Worm (Caenorhabditis elegans) whole organism, L1 larva: Measurements from ENCODE around the gene R10E9.4.

Source experiments
- F16B12.6 ChIP-seq: fragments of 150-350 bp; optimal IDR thresholded peaks from 2 replicates; lab custom pipeline; 2014; ENCODE audit warnings: missing biosample characterization, missing genetic modification characterization
- aly-2 ChIP-seq: fragments of 150-350 bp; optimal IDR thresholded peaks from 2 replicates; lab custom pipeline; 2014; ENCODE audit warnings: missing biosample characterization, missing genetic modification characterization
- ceh-63 ChIP-seq: fragments of 200-800 bp; sonication (Bioruptor generic); optimal IDR thresholded peaks from 2 replicates; lab custom pipeline; 2018; ENCODE audit warnings: mild to moderate bottlenecking, missing genetic modification characterization, missing compliant biosample characterization
- ceh-82 ChIP-seq, 3 experiments: fragments of 150-350 bp in 1 of 3; sonication (generic microtip) in 2 of 3; optimal IDR thresholded peaks; 2 replicates each; lab custom pipeline; 2014 to 2017; ENCODE audit warnings: missing biosample characterization in 3 of 3, missing genetic modification characterization in 3 of 3
- dpl-1 ChIP-seq, 3 experiments: fragments of 150-350 bp in 2 of 3; sonication (generic microtip) in 1 of 3; optimal IDR thresholded peaks; 2 replicates each; lab custom pipeline; 2014 to 2017; ENCODE audit warnings: missing biosample characterization in 3 of 3, missing genetic modification characterization in 3 of 3, missing genetic modification reagents in 3 of 3
- efl-1 ChIP-seq, 4 experiments: fragments of 150-350 bp; optimal IDR thresholded peaks in 3 of 4; peaks in 1 of 4; 1 replicate in 1 of 4; 2 replicates in 3 of 4; lab custom pipeline; 2014; ENCODE audit warnings: missing biosample characterization in 2 of 4, missing genetic modification characterization in 2 of 4, missing genetic modification reagents in 2 of 4
- efl-3 ChIP-seq: fragments of 200-800 bp; sonication (Bioruptor generic); optimal IDR thresholded peaks from 2 replicates; lab custom pipeline; 2018; ENCODE audit warnings: mild to moderate bottlenecking, missing genetic modification characterization, missing compliant biosample characterization
- egl-27 ChIP-seq, 2 experiments: fragments of 150-350 bp in 1 of 2; sonication (generic microtip); optimal IDR thresholded peaks; 3 replicates each; lab custom pipeline; 2017 to 2018; ENCODE audit warnings: missing biosample characterization in 2 of 2, missing genetic modification characterization in 2 of 2, missing genetic modification reagents in 2 of 2
- fkh-10 ChIP-seq: sonication (generic microtip); optimal IDR thresholded peaks from 2 replicates; lab custom pipeline; 2017; ENCODE audit warnings: missing biosample characterization, missing genetic modification reagents, missing genetic modification characterization
- fkh-4 ChIP-seq: sonication (generic microtip); optimal IDR thresholded peaks from 2 replicates; lab custom pipeline; 2016; ENCODE audit warnings: missing compliant biosample characterization, missing genetic modification characterization, borderline replicate concordance
- grh-1 ChIP-seq: fragments of 200-800 bp; sonication (Bioruptor generic); IDR thresholded peaks from 2 replicates; pipeline ENCODE4 v1.3.6; 2022; ENCODE audit warnings: missing genetic modification reagents, missing genetic modification characterization, missing compliant biosample characterization
- hpl-2 ChIP-seq: fragments of 150-350 bp; optimal IDR thresholded peaks from 2 replicates; lab custom pipeline; 2014; ENCODE audit warnings: missing biosample characterization, missing genetic modification reagents, missing genetic modification characterization
- irx-1 ChIP-seq: sonication (generic microtip); optimal IDR thresholded peaks from 2 replicates; lab custom pipeline; 2016; ENCODE audit warnings: missing genetic modification characterization, missing compliant biosample characterization
- jun-1 ChIP-seq: fragments of 150-350 bp; optimal IDR thresholded peaks from 2 replicates; lab custom pipeline; 2014; ENCODE audit warnings: missing biosample characterization, missing genetic modification reagents, missing genetic modification characterization
- lin-13 ChIP-seq: fragments of 150-350 bp; optimal IDR thresholded peaks from 2 replicates; lab custom pipeline; 2014; ENCODE audit warnings: missing biosample characterization, missing genetic modification reagents, missing genetic modification characterization
- lin-14 ChIP-seq: fragments of 200-800 bp; sonication (Bioruptor generic); optimal IDR thresholded peaks from 2 replicates; lab custom pipeline; 2018; ENCODE audit warnings: mild to moderate bottlenecking, missing genetic modification characterization, moderate library complexity, missing compliant biosample characterization
- lin-15B ChIP-seq: fragments of 150-350 bp; sonication (generic microtip); optimal IDR thresholded peaks from 3 replicates; lab custom pipeline; 2014; ENCODE audit warnings: missing biosample characterization, missing genetic modification characterization
- lin-35 ChIP-seq, 2 experiments: fragments of 150-350 bp; optimal IDR thresholded peaks; 2 replicates each; lab custom pipeline; 2014; ENCODE audit warnings: missing biosample characterization in 2 of 2, missing genetic modification characterization in 2 of 2, missing genetic modification reagents in 2 of 2
- lir-3 ChIP-seq: sonication (generic microtip); optimal IDR thresholded peaks from 2 replicates; lab custom pipeline; 2016; ENCODE audit warnings: mild to moderate bottlenecking, missing genetic modification characterization, moderate library complexity, missing compliant biosample characterization; ENCODE audit not compliant: poor library complexity
- lsy-2 ChIP-seq, 2 experiments: fragments of 150-350 bp; optimal IDR thresholded peaks; 2 replicates each; lab custom pipeline; 2014; ENCODE audit warnings: missing biosample characterization in 2 of 2, missing genetic modification characterization in 2 of 2
- mep-1 ChIP-seq: fragments of 150-350 bp; optimal IDR thresholded peaks from 2 replicates; lab custom pipeline; 2014; ENCODE audit warnings: missing biosample characterization, missing genetic modification characterization
- nhr-12 ChIP-seq: sonication (generic microtip); optimal IDR thresholded peaks from 2 replicates; lab custom pipeline; 2017; ENCODE audit warnings: missing biosample characterization, missing genetic modification characterization
- nhr-20 ChIP-seq: sonication (generic microtip); optimal IDR thresholded peaks from 2 replicates; lab custom pipeline; 2016; ENCODE audit warnings: mild to moderate bottlenecking, missing genetic modification characterization, missing compliant biosample characterization
- nhr-71 ChIP-seq: sonication (generic microtip); optimal IDR thresholded peaks from 2 replicates; lab custom pipeline; 2016; ENCODE audit warnings: mild to moderate bottlenecking, missing genetic modification characterization, moderate library complexity, missing compliant biosample characterization
- nhr-84 ChIP-seq: sonication (generic microtip); optimal IDR thresholded peaks from 2 replicates; lab custom pipeline; 2017; ENCODE audit warnings: missing biosample characterization, missing genetic modification characterization
- nhr-85 ChIP-seq: sonication (generic microtip); peaks from one replicate; lab custom pipeline; 2016; ENCODE audit warnings: missing genetic modification characterization, inconsistent platforms, missing compliant biosample characterization
- nhr-90 ChIP-seq: sonication (generic microtip); optimal IDR thresholded peaks from 2 replicates; lab custom pipeline; 2016; ENCODE audit warnings: mild to moderate bottlenecking, missing genetic modification characterization, missing compliant biosample characterization; ENCODE audit not compliant: poor library complexity
- rnt-1 ChIP-seq: sonication (generic microtip); optimal IDR thresholded peaks from 2 replicates; lab custom pipeline; 2016; ENCODE audit warnings: mild to moderate bottlenecking, missing genetic modification characterization, moderate library complexity, missing compliant biosample characterization
- skn-1 ChIP-seq: fragments of 150-350 bp; optimal IDR thresholded peaks from 2 replicates; lab custom pipeline; 2014; ENCODE audit warnings: missing biosample characterization, missing genetic modification characterization
- snu-23 ChIP-seq: sonication (generic microtip); optimal IDR thresholded peaks from 2 replicates; lab custom pipeline; 2016; ENCODE audit warnings: missing genetic modification characterization, missing compliant biosample characterization
- swsn-7 ChIP-seq: sonication (generic microtip); optimal IDR thresholded peaks from 2 replicates; lab custom pipeline; 2016; ENCODE audit warnings: missing genetic modification characterization, missing compliant biosample characterization
- tbx-2 ChIP-seq: sonication (generic microtip); optimal IDR thresholded peaks from 2 replicates; lab custom pipeline; 2016; ENCODE audit warnings: missing genetic modification characterization, missing compliant biosample characterization
- tlp-1 ChIP-seq: fragments of 150-350 bp; optimal IDR thresholded peaks from 2 replicates; lab custom pipeline; 2014; ENCODE audit warnings: missing biosample characterization, missing genetic modification characterization
- unc-62 ChIP-seq: fragments of 150-350 bp; optimal IDR thresholded peaks from 2 replicates; lab custom pipeline; 2014; ENCODE audit warnings: missing biosample characterization, missing genetic modification reagents, missing genetic modification characterization
- zip-4 ChIP-seq: fragments of 200-800 bp; sonication (Bioruptor generic); optimal IDR thresholded peaks from 2 replicates; lab custom pipeline; 2018; ENCODE audit warnings: mild to moderate bottlenecking, missing genetic modification characterization, moderate library complexity, missing compliant biosample characterization
- ztf-11 ChIP-seq, 2 experiments: sonication (generic microtip); optimal IDR thresholded peaks; 2 replicates each; lab custom pipeline; 2016 to 2017; ENCODE audit warnings: missing genetic modification characterization in 2 of 2, missing biosample characterization in 1 of 2, missing compliant biosample characterization in 1 of 2
- ztf-4 ChIP-seq: fragments of 150-350 bp; optimal IDR thresholded peaks from 2 replicates; lab custom pipeline; 2014; ENCODE audit warnings: missing biosample characterization, missing genetic modification characterization

The R10E9.4 gene

ce11 chrIII:4018095-4018498 lies 45.5 kb upstream of the R10E9.4 start (continued):
- TF ChIP-seq egl-27 (tag; optimal IDR thresholded peaks at IDR 0.05; lab: Kevin White, UChicago): peak in 1 of 2 experiments; percentile 4
- peak; percentile 15 for TF ChIP-seq lir-3 (tag; lab: Kevin White, UChicago)
- TF ChIP-seq ztf-11 (tag; optimal IDR thresholded peaks at IDR 0.05; lab: Kevin White, UChicago): peak in 1 of 2 experiments; percentile 47
- no peak for TF ChIP-seq lin-15B (tag; lab: Kevin White, UChicago)
- peak; percentile 46 for TF ChIP-seq tbx-2
- peak; percentile 68 for TF ChIP-seq jun-1 (tag; lab: Kevin White, UChicago)
- peak; percentile 97 for TF ChIP-seq zip-4 (GFP tag; lab: Kevin White, UChicago)
- no peak for TF ChIP-seq tlp-1 (tag; lab: Kevin White, UChicago)
- no peak for TF ChIP-seq irx-1 (tag; lab: Kevin White, UChicago)
- no peak for TF ChIP-seq nhr-84 (tag; lab: Kevin White, UChicago)
- TF ChIP-seq fkh-4 (tag; lab: Kevin White, UChicago): no peak
- peak; percentile 1 for TF ChIP-seq fkh-10
- TF ChIP-seq swsn-7: peak; percentile 28
- TF ChIP-seq F16B12.6: peak; percentile 50
- peak in 2 of 3 experiments; percentile 40 to 48 for TF ChIP-seq dpl-1 (GFP tag; optimal IDR thresholded peaks at IDR 0.05; lab: Kevin White, UChicago)
- TF ChIP-seq ceh-63 (GFP tag; lab: Kevin White, UChicago): no peak
- no peak for TF ChIP-seq grh-1
- peak in 1 of 2 experiments; percentile 47 for TF ChIP-seq lin-35 (GFP tag; optimal IDR thresholded peaks at IDR 0.05; lab: Kevin White, UChicago)
- TF ChIP-seq nhr-20 (tag; lab: Kevin White, UChicago): no peak
- TF ChIP-seq mep-1: peak; percentile 75
- TF ChIP-seq lsy-2 (tag; optimal IDR thresholded peaks at IDR 0.05; lab: Kevin White, UChicago): peak; percentile 8 to 78
- TF ChIP-seq nhr-12 (tag; lab: Kevin White, UChicago): no peak
- TF ChIP-seq snu-23 (GFP tag; lab: Kevin White, UChicago): peak; percentile 37
- TF ChIP-seq skn-1 (tag; lab: Kevin White, UChicago): peak; percentile 81
- TF ChIP-seq ztf-4: no peak
- peak; percentile 37 for TF ChIP-seq rnt-1 (tag; lab: Kevin White, UChicago)
- peak; percentile 33 for TF ChIP-seq lin-13
- peak; percentile 63 to 81 (median 68) for TF ChIP-seq ceh-82 (tag; optimal IDR thresholded peaks at IDR 0.05; lab: Kevin White, UChicago)
- no peak for TF ChIP-seq unc-62
- TF ChIP-seq aly-2 (tag; lab: Kevin White, UChicago): no peak

- no peak for TF ChIP-seq unc-62
- TF ChIP-seq nhr-85 (tag; lab: Kevin White, UChicago): peak; percentile 51
- TF ChIP-seq efl-1 (optimal IDR thresholded peaks at IDR 0.05; lab: Kevin White, UChicago): no peak
- TF ChIP-seq efl-1 (GFP tag; optimal IDR thresholded peaks at IDR 0.05 in 1 of 2; lab: Kevin White, UChicago): peak in 1 of 2 experiments; percentile 46
- TF ChIP-seq, all 84 proteins: peak for 2
Observed at ce11 chrIII:4017527-4017926, 44.9 kb upstream of the R10E9.4 start, which contains the start of gene tbb-2. tbb-2 (minus strand) TSS chrIII:4017627.

ce11 chrIII:4015382-4015986 lies 42.9 kb upstream of the R10E9.4 start:
- TF ChIP-seq lsy-2 (tag; optimal IDR thresholded peaks at IDR 0.05; lab: Kevin White, UChicago) (peak; percentile 11 to 23), efl-3 (GFP tag; lab: Kevin White, UChicago) (no peak), lin-14 (GFP tag; lab: Kevin White, UChicago) (peak; percentile 20), grh-1 (peak; percentile 28; the same call in 1 of the 2 replicates), nhr-90 (tag; lab: Kevin White, UChicago) (peak; percentile 17), hpl-2 (GFP tag; lab: Kevin White, UChicago) (no peak), nhr-85 (tag; lab: Kevin White, UChicago) (peak; percentile 63), efl-1 (optimal IDR thresholded peaks at IDR 0.05; lab: Kevin White, UChicago) (no peak), efl-1 (GFP tag; optimal IDR thresholded peaks at IDR 0.05 in 1 of 2; lab: Kevin White, UChicago) (peak in 1 of 2 experiments; percentile 92), dpl-1 (GFP tag; optimal IDR thresholded peaks at IDR 0.05; lab: Kevin White, UChicago) (peak in 1 of 3 experiments; percentile 38), ztf-4 (peak; percentile 52), aly-2 (tag; lab: Kevin White, UChicago) (peak; percentile 88), nhr-71 (tag; lab: Kevin White, UChicago) (peak; percentile 1), tlp-1 (tag; lab: Kevin White, UChicago) (peak; percentile 89), lin-15B (tag; lab: Kevin White, UChicago) (no peak)
- TF ChIP-seq, all 84 proteins: peak for 11
